Worm (Caenorhabditis elegans): ENCODE results near the gene F42A9.11.

- TF ChIP-seq nhr-76 (tag; optimal IDR thresholded peaks at IDR 0.05) (no peak), elt-3 (tag; optimal IDR thresholded peaks at IDR 0.05) (no peak), ztf-11 (tag; optimal IDR thresholded peaks at IDR 0.05) (no peak), alr-1 (tag; optimal IDR thresholded peaks at IDR 0.05; ENCODE audit: borderline replicate concordance) (no peak), nhr-47 (tag; optimal IDR thresholded peaks at IDR 0.05) (no peak), nhr-237 (tag; optimal IDR thresholded peaks at IDR 0.05) (no peak), nhr-77 (tag; optimal IDR thresholded peaks at IDR 0.05) (no peak), skn-1 (tag; optimal IDR thresholded peaks at IDR 0.05) (no peak), pag-3 (tag; optimal IDR thresholded peaks at IDR 0.05; ENCODE audit: borderline replicate concordance, insufficient read depth) (no peak), nhr-28 (tag; optimal IDR thresholded peaks at IDR 0.05) (no peak), sox-4 (tag; optimal IDR thresholded peaks at IDR 0.05) (no peak), egl-27 (tag; optimal IDR thresholded peaks at IDR 0.05) (no peak), nhr-71 (tag; optimal IDR thresholded peaks at IDR 0.05) (no peak)
Observed at ce11 chrIV:8602877-8603276, 24.6 kb upstream of the F42A9.11 start, which contains the start of gene Y59H11AR.10.
